Worm (Caenorhabditis elegans) whole organism, midembryonic: ENCODE measurements around the gene str-31.

Source experiments
- T22C8.4 ChIP-seq: fragments of 200-800 bp; sonication (Bioruptor generic); IDR thresholded peaks from 2 replicates; pipeline ENCODE4 v1.3.6; 2022; ENCODE audit warnings: missing genetic modification characterization, missing compliant biosample characterization
- cog-1 ChIP-seq: sonication (generic microtip); optimal IDR thresholded peaks from 2 replicates; lab custom pipeline; 2016; ENCODE audit warnings: missing genetic modification characterization, missing compliant biosample characterization
- flt-1 ChIP-seq: fragments of 200-800 bp; sonication (Bioruptor generic); IDR thresholded peaks from 2 replicates; pipeline ENCODE4 v1.3.6; 2022; ENCODE audit warnings: missing genetic modification characterization, missing compliant biosample characterization
- klf-2 ChIP-seq: fragments of 200-800 bp; sonication (Bioruptor generic); conservative IDR thresholded peaks from 2 replicates; pipeline ENCODE4 v1.3.6; 2022; ENCODE audit warnings: missing genetic modification reagents, missing genetic modification characterization, missing compliant biosample characterization
- med-1 ChIP-seq: sonication (generic microtip); optimal IDR thresholded peaks from 2 replicates; lab custom pipeline; 2017; ENCODE audit warnings: missing genetic modification characterization, mild to moderate bottlenecking, missing compliant biosample characterization, antibody characterized with exemption, missing genetic modification reagents; ENCODE audit not compliant: insufficient read depth
- ref-1 ChIP-seq: fragments of 200-800 bp; sonication (Bioruptor generic); conservative IDR thresholded peaks from 2 replicates; pipeline ENCODE4 v1.3.6; 2022; ENCODE audit warnings: missing genetic modification reagents, missing genetic modification characterization, missing compliant biosample characterization
- tab-1 ChIP-seq: fragments of 200-800 bp; sonication (Bioruptor generic); IDR thresholded peaks from 2 replicates; pipeline ENCODE4 v1.3.6; 2022; ENCODE audit warnings: missing genetic modification characterization, missing compliant biosample characterization
- ztf-23 ChIP-seq: fragments of 200-800 bp; sonication (Bioruptor generic); IDR thresholded peaks from 2 replicates; pipeline ENCODE4 v1.3.6; 2022; ENCODE audit warnings: missing genetic modification reagents, missing genetic modification characterization, missing compliant biosample characterization
- ztf-29 ChIP-seq: fragments of 200-800 bp; sonication (Bioruptor generic); IDR thresholded peaks from 2 replicates; pipeline ENCODE4 v1.3.6; 2022; ENCODE audit warnings: missing genetic modification reagents, missing genetic modification characterization, missing compliant biosample characterization

Gene str-31

ce11 chrV:7490340-7490739 is 18.1 kb downstream of the str-31 start, which contains the start of gene srbc-9:
Gene srbc-9, minus strand, starts transcription at chrV:7490440.
- TF ChIP-seq klf-2 (GFP tag; lab: Robert Waterston, UW) (no peak), ztf-29 (no peak)

- TF ChIP-seq flt-1 (GFP tag; lab: Robert Waterston, UW) = no peak
Measured at ce11 chrV:7487518-7487917, 20.9 kb downstream of the str-31 start, which contains the start of gene srbc-7. Gene srbc-7, minus strand, starts transcription at chrV:7487618.

- TF ChIP-seq flt-1 (GFP tag; lab: Robert Waterston, UW) (no peak), klf-2 (GFP tag; lab: Robert Waterston, UW) (no peak), ref-1 (no peak), T22C8.4 (GFP tag; lab: Robert Waterston, UW) (no peak), med-1 (no peak), cog-1 (tag; lab: Kevin White, UChicago) (no peak), tab-1 (GFP tag; lab: Robert Waterston, UW) (no peak), ztf-23 (no peak), ztf-29 (no peak)
Measured at ce11 chrV:7485000-7485399, 23.5 kb downstream of the str-31 start, which contains the start of gene srbc-8. Gene srbc-8, minus strand, starts transcription at chrV:7485100.

- TF ChIP-seq ztf-29 (no peak), T22C8.4 (GFP tag; lab: Robert Waterston, UW) (no peak), med-1 (no peak), ref-1 (no peak), klf-2 (GFP tag; lab: Robert Waterston, UW) (no peak), ztf-23 (no peak), cog-1 (tag; lab: Kevin White, UChicago) (no peak), tab-1 (GFP tag; lab: Robert Waterston, UW) (no peak), flt-1 (GFP tag; lab: Robert Waterston, UW) (no peak)
Measured at ce11 chrV:7480949-7481348, 27.5 kb downstream of the str-31 start, which contains the start of gene C18B10.6. Gene C18B10.6, minus strand, starts transcription at chrV:7481049.

- TF ChIP-seq tab-1 (GFP tag; lab: Robert Waterston, UW) (no peak), ztf-23 (no peak)
Measured at ce11 chrV:7478404-7478803, 30.1 kb downstream of the str-31 start, which contains the start of gene str-190. Gene str-190, minus strand, starts transcription at chrV:7478504.

- TF ChIP-seq tab-1 (GFP tag; lab: Robert Waterston, UW) (no peak), klf-2 (GFP tag; lab: Robert Waterston, UW) (no peak)
Measured at ce11 chrV:7476766-7477165, 31.7 kb downstream of the str-31 start, which contains the start of gene srh-125. Gene srh-125, minus strand, starts transcription at chrV:7476866.

- TF ChIP-seq tab-1 (GFP tag; lab: Robert Waterston, UW) = no peak
- no peak for TF ChIP-seq klf-2 (GFP tag; lab: Robert Waterston, UW)
- no peak for TF ChIP-seq cog-1 (tag; lab: Kevin White, UChicago)
- TF ChIP-seq med-1 = no peak
- TF ChIP-seq flt-1 (GFP tag; lab: Robert Waterston, UW) = no peak
- TF ChIP-seq ztf-29 = no peak
- TF ChIP-seq ref-1 = no peak
- TF ChIP-seq T22C8.4 (GFP tag; lab: Robert Waterston, UW) = no peak
- no peak for TF ChIP-seq ztf-23
Measured at ce11 chrV:7472815-7473214, 35.7 kb downstream of the str-31 start, which contains the start of gene str-28. Gene str-28, minus strand, starts transcription at chrV:7472915.

- TF ChIP-seq ztf-23 (0 out of 2 replicates have a peak, but pooled peaks have one; percentile 57), med-1 (no peak), klf-2 (GFP tag; lab: Robert Waterston, UW) (no peak), ref-1 (no peak), flt-1 (GFP tag; lab: Robert Waterston, UW) (no peak), ztf-29 (no peak), cog-1 (tag; lab: Kevin White, UChicago) (peak; percentile 27)
Measured at ce11 chrV:7465509-7465908, 43.0 kb downstream of the str-31 start, which contains the start of gene F25E5.1. Gene F25E5.1, plus strand, starts transcription at chrV:7465884.

ce11 chrV:7464696-7465095 is 43.8 kb downstream of the str-31 start, which contains the start of gene srh-89:
Gene srh-89, minus strand, starts transcription at chrV:7464796.
- no peak for TF ChIP-seq T22C8.4 (GFP tag; lab: Robert Waterston, UW)
- no peak for TF ChIP-seq ztf-29
- no peak for TF ChIP-seq klf-2 (GFP tag; lab: Robert Waterston, UW)
- no peak for TF ChIP-seq med-1
- no peak for TF ChIP-seq cog-1 (tag; lab: Kevin White, UChicago)
- no peak for TF ChIP-seq ref-1
- no peak for TF ChIP-seq tab-1 (GFP tag; lab: Robert Waterston, UW)
- TF ChIP-seq ztf-23 = no peak
- TF ChIP-seq flt-1 (GFP tag; lab: Robert Waterston, UW) = no peak

ce11 chrV:7460898-7461297 is 47.6 kb downstream of the str-31 start, which contains the start of gene srh-92:
Gene srh-92, minus strand, starts transcription at chrV:7460998.
- TF ChIP-seq ref-1 = no peak
- no peak for TF ChIP-seq klf-2 (GFP tag; lab: Robert Waterston, UW)
- no peak for TF ChIP-seq T22C8.4 (GFP tag; lab: Robert Waterston, UW)
- no peak for TF ChIP-seq ztf-23
- TF ChIP-seq flt-1 (GFP tag; lab: Robert Waterston, UW) = no peak
- TF ChIP-seq ztf-29 = no peak
- no peak for TF ChIP-seq med-1
- no peak for TF ChIP-seq tab-1 (GFP tag; lab: Robert Waterston, UW)
- no peak for TF ChIP-seq cog-1 (tag; lab: Kevin White, UChicago)
